Worm (Caenorhabditis elegans) whole organism, midembryonic: ENCODE data around the gene T26H5.11.
A peak's percentile ranks its signal among the peaks of the same experiment; 100 is the strongest.

Experiments
- T22C8.4 ChIP-seq: fragments of 200-800 bp; sonication (Bioruptor generic); IDR thresholded peaks from 2 replicates; pipeline ENCODE4 v1.3.6; 2022; ENCODE audit warnings: missing genetic modification characterization, missing compliant biosample characterization
- cog-1 ChIP-seq: sonication (generic microtip); optimal IDR thresholded peaks from 2 replicates; lab custom pipeline; 2016; ENCODE audit warnings: missing genetic modification characterization, missing compliant biosample characterization
- flt-1 ChIP-seq: fragments of 200-800 bp; sonication (Bioruptor generic); IDR thresholded peaks from 2 replicates; pipeline ENCODE4 v1.3.6; 2022; ENCODE audit warnings: missing genetic modification characterization, missing compliant biosample characterization
- klf-2 ChIP-seq: fragments of 200-800 bp; sonication (Bioruptor generic); conservative IDR thresholded peaks from 2 replicates; pipeline ENCODE4 v1.3.6; 2022; ENCODE audit warnings: missing genetic modification reagents, missing genetic modification characterization, missing compliant biosample characterization
- med-1 ChIP-seq: sonication (generic microtip); optimal IDR thresholded peaks from 2 replicates; lab custom pipeline; 2017; ENCODE audit warnings: missing genetic modification characterization, mild to moderate bottlenecking, missing compliant biosample characterization, antibody characterized with exemption, missing genetic modification reagents; ENCODE audit not compliant: insufficient read depth
- ref-1 ChIP-seq: fragments of 200-800 bp; sonication (Bioruptor generic); conservative IDR thresholded peaks from 2 replicates; pipeline ENCODE4 v1.3.6; 2022; ENCODE audit warnings: missing genetic modification reagents, missing genetic modification characterization, missing compliant biosample characterization
- tab-1 ChIP-seq: fragments of 200-800 bp; sonication (Bioruptor generic); IDR thresholded peaks from 2 replicates; pipeline ENCODE4 v1.3.6; 2022; ENCODE audit warnings: missing genetic modification characterization, missing compliant biosample characterization
- ztf-23 ChIP-seq: fragments of 200-800 bp; sonication (Bioruptor generic); IDR thresholded peaks from 2 replicates; pipeline ENCODE4 v1.3.6; 2022; ENCODE audit warnings: missing genetic modification reagents, missing genetic modification characterization, missing compliant biosample characterization
- ztf-29 ChIP-seq: fragments of 200-800 bp; sonication (Bioruptor generic); IDR thresholded peaks from 2 replicates; pipeline ENCODE4 v1.3.6; 2022; ENCODE audit warnings: missing genetic modification reagents, missing genetic modification characterization, missing compliant biosample characterization

T26H5.11 gene

ce11 chrV:15479825-15480224, 35.7 kb upstream of the T26H5.11 start:
- no peak for TF ChIP-seq ztf-23 (GFP tag; lab: Robert Waterston, UW)
- TF ChIP-seq flt-1 = 0 out of 2 replicates have a peak, but pooled peaks have one; percentile 28

- TF ChIP-seq cog-1 (tag; lab: Kevin White, UChicago) = no peak
- no peak for TF ChIP-seq ztf-23 (GFP tag; lab: Robert Waterston, UW)
- TF ChIP-seq med-1 = no peak
- TF ChIP-seq flt-1 = no peak
- no peak for TF ChIP-seq T22C8.4 (GFP tag; lab: Robert Waterston, UW)
- TF ChIP-seq ref-1 = no peak
- no peak for TF ChIP-seq klf-2 (GFP tag; lab: Robert Waterston, UW)
- TF ChIP-seq ztf-29 (GFP tag; lab: Robert Waterston, UW) = no peak
- no peak for TF ChIP-seq tab-1 (GFP tag; lab: Robert Waterston, UW)
Observed at ce11 chrV:15479107-15479506, 35.0 kb upstream of the T26H5.11 start.

- TF ChIP-seq T22C8.4 (GFP tag; lab: Robert Waterston, UW) (no peak), tab-1 (GFP tag; lab: Robert Waterston, UW) (no peak), klf-2 (GFP tag; lab: Robert Waterston, UW) (no peak), ref-1 (no peak), med-1 (no peak), ztf-29 (GFP tag; lab: Robert Waterston, UW) (no peak), cog-1 (tag; lab: Kevin White, UChicago) (no peak), flt-1 (no peak)
Observed at ce11 chrV:15478597-15478996, 34.5 kb upstream of the T26H5.11 start, which contains the start of gene C06B8.2. TSS of gene C06B8.2 (minus strand) at chrV:15478749.

ce11 chrV:15471029-15471428, 26.9 kb upstream of the T26H5.11 start, which contains the start of gene dpf-1:
TSS of gene dpf-1 (plus strand) at chrV:15471329.
- TF ChIP-seq med-1 = no peak
- TF ChIP-seq ref-1 = no peak
- no peak for TF ChIP-seq klf-2 (GFP tag; lab: Robert Waterston, UW)
- no peak for TF ChIP-seq T22C8.4 (GFP tag; lab: Robert Waterston, UW)
- no peak for TF ChIP-seq tab-1 (GFP tag; lab: Robert Waterston, UW)

ce11 chrV:15466719-15467118, 22.6 kb upstream of the T26H5.11 start:
- no peak for TF ChIP-seq ztf-23 (GFP tag; lab: Robert Waterston, UW)
- no peak for TF ChIP-seq klf-2 (GFP tag; lab: Robert Waterston, UW)
- TF ChIP-seq flt-1 = no peak
- no peak for TF ChIP-seq ref-1
- TF ChIP-seq T22C8.4 (GFP tag; lab: Robert Waterston, UW) = no peak
- no peak for TF ChIP-seq tab-1 (GFP tag; lab: Robert Waterston, UW)
- no peak for TF ChIP-seq ztf-29 (GFP tag; lab: Robert Waterston, UW)
- no peak for TF ChIP-seq cog-1 (tag; lab: Kevin White, UChicago)
- TF ChIP-seq med-1 = no peak

- TF ChIP-seq tab-1 (GFP tag; lab: Robert Waterston, UW) (no peak), med-1 (no peak), ztf-23 (GFP tag; lab: Robert Waterston, UW) (no peak), ztf-29 (GFP tag; lab: Robert Waterston, UW) (no peak), flt-1 (no peak), cog-1 (tag; lab: Kevin White, UChicago) (no peak), ref-1 (no peak), T22C8.4 (GFP tag; lab: Robert Waterston, UW) (no peak)
Observed at ce11 chrV:15466017-15466416, 21.9 kb upstream of the T26H5.11 start.

ce11 chrV:15465032-15465727, 21.1 kb upstream of the T26H5.11 start, which contains the start of gene pqn-71:
TSS of gene pqn-71 (plus strand) at chrV:15465677.
- TF ChIP-seq ztf-29 (GFP tag; lab: Robert Waterston, UW) = peak; percentile 83; the same call in 1 of the 2 replicates
- peak; percentile 68 for TF ChIP-seq med-1
- TF ChIP-seq cog-1 (tag; lab: Kevin White, UChicago) = peak; percentile 91
- TF ChIP-seq klf-2 (GFP tag; lab: Robert Waterston, UW) = peak; percentile 88; the same call in 1 of the 2 replicates
- TF ChIP-seq tab-1 (GFP tag; lab: Robert Waterston, UW) = peak; percentile 92; the same call in 1 of the 2 replicates
- peak; percentile 91 for TF ChIP-seq flt-1
- peak; percentile 90 for TF ChIP-seq ztf-23 (GFP tag; lab: Robert Waterston, UW)
- TF ChIP-seq T22C8.4 (GFP tag; lab: Robert Waterston, UW) = peak; percentile 77
- peak; percentile 77; the same call in 1 of the 2 replicates for TF ChIP-seq ref-1

- TF ChIP-seq ztf-23 (GFP tag; lab: Robert Waterston, UW) (no peak), klf-2 (GFP tag; lab: Robert Waterston, UW) (no peak), ref-1 (no peak), tab-1 (GFP tag; lab: Robert Waterston, UW) (no peak), med-1 (no peak), ztf-29 (GFP tag; lab: Robert Waterston, UW) (no peak), T22C8.4 (GFP tag; lab: Robert Waterston, UW) (no peak), flt-1 (no peak)
Observed at ce11 chrV:15464402-15464801, 20.3 kb upstream of the T26H5.11 start, which contains the start of gene rocf-1. TSS of gene rocf-1 (minus strand) at chrV:15464502.

ce11 chrV:15459088-15459487, 15.0 kb upstream of the T26H5.11 start, which contains the start of gene str-71:
TSS of gene str-71 (minus strand) at chrV:15459188.
- TF ChIP-seq med-1 (no peak), klf-2 (GFP tag; lab: Robert Waterston, UW) (no peak), ztf-29 (GFP tag; lab: Robert Waterston, UW) (no peak), cog-1 (tag; lab: Kevin White, UChicago) (no peak), ref-1 (no peak), T22C8.4 (GFP tag; lab: Robert Waterston, UW) (no peak), ztf-23 (GFP tag; lab: Robert Waterston, UW) (no peak), flt-1 (no peak)

- 0 out of 2 replicates have a peak, but pooled peaks have one; percentile 26 for TF ChIP-seq ztf-23 (GFP tag; lab: Robert Waterston, UW)
- TF ChIP-seq med-1 = no peak
Observed at ce11 chrV:15454322-15454721, 10.2 kb upstream of the T26H5.11 start.
